Fruit fly (Drosophila melanogaster) whole organism, wandering third instar larva: ENCODE results near the gene Polr2B.

ENCODE experiments used
- Myc ChIP-seq: fragments of >200 bp; optimal IDR thresholded peaks from 2 replicates; lab custom pipeline; 2017
- fru ChIP-seq: fragments of 200-800 bp; sonication (Bioruptor generic); optimal IDR thresholded peaks from 3 replicates; lab custom pipeline; 2016; ENCODE audit warnings: missing biosample characterization, mild to moderate bottlenecking, missing genetic modification characterization
- pan ChIP-seq: fragments of >200 bp; optimal IDR thresholded peaks from 2 replicates; lab custom pipeline; 2017

- TF ChIP-seq pan (lab: Kevin White, UChicago) = no peak
- TF ChIP-seq fru (GFP tag; lab: Kevin White, UChicago) = no peak
- TF ChIP-seq Myc (lab: Kevin White, UChicago) = no peak
Measured at dm6 chr3R:14095916-14096315, 29.7 kb upstream of the Polr2B start.
